Fruit fly (Drosophila melanogaster): Measurements from ENCODE around the gene CG14218.

DNA sequence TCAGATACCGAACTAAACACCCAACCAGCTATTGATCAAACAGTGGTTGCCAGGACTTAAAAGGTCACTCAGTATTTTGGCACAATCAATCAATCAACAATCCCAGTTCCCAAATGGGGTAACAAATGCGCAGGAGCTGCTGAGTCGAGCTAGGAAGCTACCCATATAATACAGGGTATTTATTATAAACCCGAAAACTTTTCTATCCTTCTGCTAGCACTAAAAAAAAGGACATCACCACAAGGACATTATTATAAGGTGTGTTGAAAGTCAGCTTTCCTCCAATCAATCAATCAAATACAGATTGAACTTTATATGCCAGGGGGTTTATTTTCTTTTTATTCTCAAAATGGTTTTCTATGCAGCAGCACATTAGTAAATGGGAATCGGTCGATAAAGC is 39.4 kb upstream of the CG14218 start, which contains the start of gene CG14221:
- TF ChIP-seq Hr78 (GFP tag; optimal IDR thresholded peaks at IDR 0.05) (no peak), tai (GFP tag; optimal IDR thresholded peaks at IDR 0.05) (no peak), h (GFP tag; optimal IDR thresholded peaks at IDR 0.05) (no peak)

Data from whole organism, wandering third instar larva.